Fruit fly (Drosophila melanogaster): ENCODE data around the gene CG43800.

DNA sequence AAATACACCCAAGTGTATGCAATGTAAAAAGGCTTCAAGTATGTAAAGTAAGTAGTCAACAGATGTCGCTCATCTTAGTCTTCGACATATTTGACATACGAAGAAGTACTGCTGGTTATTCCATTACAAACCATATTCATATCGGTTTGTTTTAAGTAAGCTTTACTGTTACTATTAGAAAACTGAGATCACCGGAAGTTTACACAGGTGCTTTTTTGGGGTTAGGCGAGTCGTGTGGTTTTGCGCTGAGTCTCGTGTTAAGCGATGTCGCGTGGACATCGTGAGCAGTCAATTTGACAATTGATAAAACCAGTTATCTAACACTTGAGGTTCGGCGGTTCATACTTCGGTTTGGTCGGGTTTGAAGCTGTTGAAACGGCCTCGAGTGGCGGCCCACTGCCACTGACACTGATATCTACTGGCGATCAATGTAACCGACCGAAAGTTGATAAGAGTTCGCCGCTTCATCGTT is 22.1 kb upstream of the CG43800 start:
- TF ChIP-seq CG8159 (tag; optimal IDR thresholded peaks at IDR 0.05) (no peak), D1 (tag; optimal IDR thresholded peaks at IDR 0.05) (no peak)

All from whole organism, pupa.